Worm (Caenorhabditis elegans) whole organism, L4 larva: ENCODE measurements around the gene mlc-4.

ENCODE experiments used
- dpl-1 ChIP-seq: fragments of 150-350 bp; optimal IDR thresholded peaks from 2 replicates; lab custom pipeline; 2014; ENCODE audit warnings: missing biosample characterization, missing genetic modification reagents, missing genetic modification characterization
- lin-39 ChIP-seq: fragments of 150-350 bp; optimal IDR thresholded peaks from 2 replicates; lab custom pipeline; 2014; ENCODE audit warnings: missing biosample characterization, missing genetic modification reagents, missing genetic modification characterization
- lir-3 ChIP-seq: sonication (generic microtip); optimal IDR thresholded peaks from 2 replicates; lab custom pipeline; 2016; ENCODE audit warnings: mild to moderate bottlenecking, missing genetic modification characterization, missing compliant biosample characterization
- pqm-1 ChIP-seq: sonication (generic microtip); optimal IDR thresholded peaks from 2 replicates; lab custom pipeline; 2017; ENCODE audit warnings: missing biosample characterization, missing genetic modification characterization

- TF ChIP-seq lir-3 (tag; lab: Kevin White, UChicago) (no peak), lin-39 (no peak), pqm-1 (tag; lab: Kevin White, UChicago) (no peak), dpl-1 (GFP tag; lab: Kevin White, UChicago) (no peak)
Observed at ce11 chrIII:3426741-3427140, 33.2 kb upstream of the mlc-4 start.
